Worm (Caenorhabditis elegans) whole organism, midembryonic: ENCODE measurements around the gene R11H6.4.

Experiments used
- T22C8.4 ChIP-seq: fragments of 200-800 bp; sonication (Bioruptor generic); IDR thresholded peaks from 2 replicates; pipeline ENCODE4 v1.3.6; 2022; ENCODE audit warnings: missing genetic modification characterization, missing compliant biosample characterization
- cog-1 ChIP-seq: sonication (generic microtip); optimal IDR thresholded peaks from 2 replicates; lab custom pipeline; 2016; ENCODE audit warnings: missing genetic modification characterization, missing compliant biosample characterization
- flt-1 ChIP-seq: fragments of 200-800 bp; sonication (Bioruptor generic); IDR thresholded peaks from 2 replicates; pipeline ENCODE4 v1.3.6; 2022; ENCODE audit warnings: missing genetic modification characterization, missing compliant biosample characterization
- klf-2 ChIP-seq: fragments of 200-800 bp; sonication (Bioruptor generic); conservative IDR thresholded peaks from 2 replicates; pipeline ENCODE4 v1.3.6; 2022; ENCODE audit warnings: missing genetic modification reagents, missing genetic modification characterization, missing compliant biosample characterization
- med-1 ChIP-seq: sonication (generic microtip); optimal IDR thresholded peaks from 2 replicates; lab custom pipeline; 2017; ENCODE audit warnings: missing genetic modification characterization, mild to moderate bottlenecking, missing compliant biosample characterization, antibody characterized with exemption, missing genetic modification reagents; ENCODE audit not compliant: insufficient read depth
- ref-1 ChIP-seq: fragments of 200-800 bp; sonication (Bioruptor generic); conservative IDR thresholded peaks from 2 replicates; pipeline ENCODE4 v1.3.6; 2022; ENCODE audit warnings: missing genetic modification reagents, missing genetic modification characterization, missing compliant biosample characterization
- tab-1 ChIP-seq: fragments of 200-800 bp; sonication (Bioruptor generic); IDR thresholded peaks from 2 replicates; pipeline ENCODE4 v1.3.6; 2022; ENCODE audit warnings: missing genetic modification characterization, missing compliant biosample characterization
- ztf-23 ChIP-seq: fragments of 200-800 bp; sonication (Bioruptor generic); IDR thresholded peaks from 2 replicates; pipeline ENCODE4 v1.3.6; 2022; ENCODE audit warnings: missing genetic modification reagents, missing genetic modification characterization, missing compliant biosample characterization
- ztf-29 ChIP-seq: fragments of 200-800 bp; sonication (Bioruptor generic); IDR thresholded peaks from 2 replicates; pipeline ENCODE4 v1.3.6; 2022; ENCODE audit warnings: missing genetic modification reagents, missing genetic modification characterization, missing compliant biosample characterization

ce11 chrV:14576745-14577373 lies 32.9 kb upstream of the R11H6.4 start:
- TF ChIP-seq ztf-29 (GFP tag; lab: Robert Waterston, UW) (no peak), tab-1 (GFP tag; lab: Robert Waterston, UW) (no peak), ref-1 (no peak), med-1 (GFP tag; lab: Kevin White, UChicago) (no peak), T22C8.4 (GFP tag; lab: Robert Waterston, UW) (no peak), flt-1 (GFP tag; lab: Robert Waterston, UW) (no peak), cog-1 (tag; lab: Kevin White, UChicago) (no peak), ztf-23 (GFP tag; lab: Robert Waterston, UW) (no peak), klf-2 (no peak)
